Worm (Caenorhabditis elegans) whole organism, L4/young adult: Measurements from ENCODE around the gene F20D6.2.

Source experiments
- dao-5 ChIP-seq: sonication (generic microtip); optimal IDR thresholded peaks from 2 replicates; lab custom pipeline; 2016; ENCODE audit warnings: missing genotype, missing genetic modification characterization, moderate library complexity, missing compliant biosample characterization
- him-1 ChIP-seq: sonication (generic microtip); optimal IDR thresholded peaks from 2 replicates; lab custom pipeline; 2016; ENCODE audit warnings: missing genotype, missing genetic modification reagents, missing genetic modification characterization, missing compliant biosample characterization

ce11 chrV:8145329-8145728 lies 40.5 kb upstream of the F20D6.2 start, which contains the start of gene D1014.13:
- TF ChIP-seq him-1 = no peak
- no peak for TF ChIP-seq dao-5
